Worm (Caenorhabditis elegans) whole organism, late embryonic: ENCODE results near the gene aipl-1.

Source experiments
- ama-1 ChIP-seq: fragments of 150-350 bp; optimal IDR thresholded peaks from 2 replicates; lab custom pipeline; 2014
- ceh-24 ChIP-seq: sonication (generic microtip); optimal IDR thresholded peaks from 2 replicates; lab custom pipeline; 2016; ENCODE audit warnings: mild to moderate bottlenecking, missing genetic modification characterization, missing compliant biosample characterization
- ceh-31 ChIP-seq: sonication (generic microtip); optimal IDR thresholded peaks from 2 replicates; lab custom pipeline; 2016; ENCODE audit warnings: missing genetic modification characterization, missing compliant biosample characterization
- ceh-48 ChIP-seq: sonication (generic microtip); optimal IDR thresholded peaks from 2 replicates; lab custom pipeline; 2016; ENCODE audit warnings: missing genetic modification characterization, inconsistent platforms, missing compliant biosample characterization
- elt-2 ChIP-seq: sonication (generic microtip); optimal IDR thresholded peaks from 2 replicates; lab custom pipeline; 2016; ENCODE audit warnings: missing genetic modification reagents, missing genetic modification characterization, missing compliant biosample characterization
- eyg-1 ChIP-seq: sonication (generic microtip); optimal IDR thresholded peaks from 2 replicates; lab custom pipeline; 2016; ENCODE audit warnings: missing genotype, missing genetic modification characterization, missing compliant biosample characterization
- mec-3 ChIP-seq: sonication (generic microtip); optimal IDR thresholded peaks from 2 replicates; lab custom pipeline; 2016; ENCODE audit warnings: borderline replicate concordance, missing genetic modification characterization, missing compliant biosample characterization
- nhr-232 ChIP-seq: sonication (generic microtip); optimal IDR thresholded peaks from 2 replicates; lab custom pipeline; 2016; ENCODE audit warnings: missing genetic modification characterization, missing compliant biosample characterization
- pat-9 ChIP-seq: fragments of 200-800 bp; sonication (Bioruptor generic); optimal IDR thresholded peaks from 2 replicates; lab custom pipeline; 2018; ENCODE audit warnings: mild to moderate bottlenecking, missing genetic modification characterization, moderate library complexity, missing compliant biosample characterization
- pha-4 ChIP-seq: fragments of 150-350 bp; optimal IDR thresholded peaks from 2 replicates; lab custom pipeline; 2018; ENCODE audit warnings: missing biosample characterization, missing genetic modification reagents, missing genetic modification characterization
- tbx-2 ChIP-seq: sonication (generic microtip); optimal IDR thresholded peaks from 2 replicates; lab custom pipeline; 2016; ENCODE audit warnings: missing genetic modification characterization, missing compliant biosample characterization

DNA sequence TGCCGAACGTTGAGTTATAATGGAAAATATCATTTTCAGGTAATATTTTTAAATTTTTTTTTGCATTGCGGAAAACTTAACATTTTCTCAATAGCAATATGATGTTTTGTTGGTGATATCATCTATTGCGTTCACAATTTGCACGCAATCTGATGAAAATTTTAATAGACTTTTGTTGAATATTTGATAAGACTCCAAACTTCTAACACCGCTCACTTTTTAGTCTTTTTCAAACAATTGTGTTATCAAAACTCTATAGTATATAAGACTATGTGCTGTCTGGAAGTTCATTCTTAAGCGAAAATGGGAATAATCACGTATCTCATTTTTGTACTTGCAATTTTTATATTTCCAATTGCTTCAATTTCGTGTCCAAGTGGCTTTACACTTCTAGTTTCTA is 38.9 kb upstream of the aipl-1 start, which contains the start of gene clec-47:
- TF ChIP-seq elt-2 (tag; lab: Kevin White, UChicago) (no peak), nhr-232 (tag; lab: Kevin White, UChicago) (no peak), tbx-2 (tag; lab: Kevin White, UChicago) (no peak), ama-1 (lab: Kevin White, UChicago) (no peak), pha-4 (tag; lab: Kevin White, UChicago) (no peak), eyg-1 (no peak), ceh-48 (tag; lab: Kevin White, UChicago) (no peak), pat-9 (tag; lab: Kevin White, UChicago) (no peak), ceh-31 (tag; lab: Kevin White, UChicago) (no peak), mec-3 (no peak), ceh-24 (tag; lab: Kevin White, UChicago) (no peak)
